Fruit fly (Drosophila melanogaster): Measurements from ENCODE around the gene CG8641.

- TF ChIP-seq psq (optimal IDR thresholded peaks at IDR 0.05) = no peak
- no peak for TF ChIP-seq Sin3A (optimal IDR thresholded peaks at IDR 0.05)
- no peak for TF ChIP-seq ttk (optimal IDR thresholded peaks at IDR 0.05)
- TF ChIP-seq h (optimal IDR thresholded peaks at IDR 0.05) = no peak
- TF ChIP-seq insv (optimal IDR thresholded peaks at IDR 0.05) = no peak
- TF ChIP-seq Myc (optimal IDR thresholded peaks at IDR 0.05) = no peak
Observed at dm6 chr3L:7009886-7010285, 67.4 kb downstream of the CG8641 start.

Data from Kc167 (cell line).